Worm (Caenorhabditis elegans) whole organism, L4 larva: Measurements from ENCODE around the gene math-26.
A peak's percentile ranks its signal among the peaks of the same experiment; 100 is the strongest.

Experiments
- F44E2.7 ChIP-seq: fragments of 200-800 bp; sonication (Bioruptor generic); IDR thresholded peaks from 2 replicates; pipeline ENCODE4 v2.1.2; 2022; ENCODE audit warnings: missing genetic modification characterization, missing compliant biosample characterization
- jun-1 ChIP-seq: fragments of 150-350 bp; optimal IDR thresholded peaks from 2 replicates; lab custom pipeline; 2014; ENCODE audit warnings: missing biosample characterization, missing genetic modification reagents, missing genetic modification characterization
- lin-13 ChIP-seq: fragments of 150-350 bp; optimal IDR thresholded peaks from 2 replicates; lab custom pipeline; 2014; ENCODE audit warnings: missing biosample characterization, missing genetic modification reagents, missing genetic modification characterization
- lsy-2 ChIP-seq, 2 experiments: fragments of 150-350 bp in 1 of 2; sonication (generic microtip) in 1 of 2; optimal IDR thresholded peaks; 2 replicates each; lab custom pipeline; 2014 to 2017; ENCODE audit warnings: missing biosample characterization in 2 of 2, missing genetic modification characterization in 2 of 2
- nhr-11 ChIP-seq: fragments of 150-350 bp; optimal IDR thresholded peaks from 2 replicates; lab custom pipeline; 2014; ENCODE audit warnings: missing biosample characterization, missing genetic modification characterization
- nhr-28 ChIP-seq: fragments of 150-350 bp; optimal IDR thresholded peaks from 2 replicates; lab custom pipeline; 2014; ENCODE audit warnings: missing biosample characterization, missing genetic modification characterization
- skn-1 ChIP-seq: fragments of 150-350 bp; optimal IDR thresholded peaks from 2 replicates; lab custom pipeline; 2014; ENCODE audit warnings: missing biosample characterization, missing genetic modification characterization
- snpc-4 ChIP-seq: fragments of 150-350 bp; optimal IDR thresholded peaks from 2 replicates; lab custom pipeline; 2014; ENCODE audit warnings: missing biosample characterization, missing genetic modification characterization
- unc-130 ChIP-seq: sonication (generic microtip); optimal IDR thresholded peaks from 2 replicates; lab custom pipeline; 2016; ENCODE audit warnings: missing genetic modification reagents, missing genetic modification characterization, missing compliant biosample characterization
- unc-62 ChIP-seq, 3 experiments: fragments of 150-350 bp in 1 of 3; sonication (generic microtip); optimal IDR thresholded peaks in 2 of 3; peaks in 1 of 3; 1 replicate in 1 of 3; 2 replicates in 2 of 3; lab custom pipeline; 2014 to 2017; ENCODE audit warnings: missing biosample characterization in 3 of 3, missing genetic modification characterization in 3 of 3, missing genetic modification reagents in 3 of 3, missing genotype in 1 of 3

DNA sequence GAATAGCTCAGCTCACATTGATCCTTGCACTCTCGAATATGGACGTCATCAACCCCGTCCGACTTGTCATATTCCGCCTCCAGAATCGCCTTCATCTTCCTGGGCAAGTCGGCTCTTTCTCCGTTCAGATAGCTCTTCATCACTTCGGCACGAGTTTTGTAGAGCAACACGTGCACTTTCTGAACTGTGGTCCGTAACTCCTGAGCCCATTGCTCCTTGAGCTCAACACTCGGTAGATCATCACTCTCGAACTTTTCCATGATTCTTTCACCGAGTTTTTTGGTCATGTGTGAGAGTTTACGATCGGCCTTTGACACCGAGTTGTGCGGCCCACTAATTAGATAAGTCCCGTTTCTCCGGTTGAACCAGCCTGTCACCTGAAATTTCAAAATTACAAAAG is 36.3 kb upstream of the math-26 start:
- TF ChIP-seq jun-1 (no peak), lsy-2 (tag; optimal IDR thresholded peaks at IDR 0.05; lab: Kevin White, UChicago) (no peak), unc-62 (GFP tag; optimal IDR thresholded peaks at IDR 0.05 in 1 of 2; lab: Kevin White, UChicago) (peak in 1 of 2 experiments; percentile 96), unc-62 (tag; optimal IDR thresholded peaks at IDR 0.05; lab: Kevin White, UChicago) (no peak), nhr-11 (no peak), snpc-4 (tag; lab: Kevin White, UChicago) (no peak), skn-1 (tag; lab: Kevin White, UChicago) (no peak), nhr-28 (tag; lab: Kevin White, UChicago) (no peak), F44E2.7 (GFP tag; lab: Robert Waterston, UW) (no peak), lin-13 (GFP tag; lab: Kevin White, UChicago) (no peak), unc-130 (GFP tag; lab: Kevin White, UChicago) (no peak)
